Worm (Caenorhabditis elegans) whole organism, midembryonic: ENCODE measurements around the gene Y41C4A.18.

ENCODE experiments used
- T22C8.4 ChIP-seq: fragments of 200-800 bp; sonication (Bioruptor generic); IDR thresholded peaks from 2 replicates; pipeline ENCODE4 v1.3.6; 2022; ENCODE audit warnings: missing genetic modification characterization, missing compliant biosample characterization
- flt-1 ChIP-seq: fragments of 200-800 bp; sonication (Bioruptor generic); IDR thresholded peaks from 2 replicates; pipeline ENCODE4 v1.3.6; 2022; ENCODE audit warnings: missing genetic modification characterization, missing compliant biosample characterization
- klf-2 ChIP-seq: fragments of 200-800 bp; sonication (Bioruptor generic); conservative IDR thresholded peaks from 2 replicates; pipeline ENCODE4 v1.3.6; 2022; ENCODE audit warnings: missing genetic modification reagents, missing genetic modification characterization, missing compliant biosample characterization
- ref-1 ChIP-seq: fragments of 200-800 bp; sonication (Bioruptor generic); conservative IDR thresholded peaks from 2 replicates; pipeline ENCODE4 v1.3.6; 2022; ENCODE audit warnings: missing genetic modification reagents, missing genetic modification characterization, missing compliant biosample characterization

DNA sequence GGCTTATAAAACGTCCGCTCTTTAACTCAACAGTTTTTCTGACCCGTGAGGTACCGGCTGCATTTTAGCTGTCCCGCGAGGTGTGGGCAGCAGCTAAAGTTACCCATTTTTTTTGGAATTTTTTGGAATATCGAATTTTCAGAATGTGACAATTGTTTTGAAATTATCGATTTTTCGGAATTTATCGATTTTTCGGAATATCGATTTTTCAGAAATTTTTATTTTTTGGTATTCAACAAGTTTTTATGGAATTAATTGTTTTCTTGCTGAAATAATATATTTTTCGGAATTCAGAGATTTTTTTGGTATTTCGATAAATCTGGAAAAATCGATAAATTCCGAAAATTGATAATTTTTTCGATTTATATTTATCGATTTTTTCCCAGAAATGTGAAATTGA lies 2.5 kb downstream of the Y41C4A.18 start:
- peak; percentile 80 for TF ChIP-seq T22C8.4 (GFP tag; lab: Robert Waterston, UW)
- no peak for TF ChIP-seq ref-1 (GFP tag; lab: Robert Waterston, UW)
- no peak for TF ChIP-seq flt-1 (GFP tag; lab: Robert Waterston, UW)
- no peak for TF ChIP-seq klf-2
